Fruit fly (Drosophila melanogaster) whole organism, embryonic: ENCODE measurements around the gene CstF50.

Experiments
- Ada2b ChIP-seq: fragments of 200-800 bp; sonication (Bioruptor generic); IDR thresholded peaks from 2 replicates; pipeline ENCODE4 v1.3.6; 2022; ENCODE audit warnings: missing biosample characterization, missing genetic modification characterization
- Atf3 ChIP-seq: fragments of 200-800 bp; sonication (Bioruptor generic); optimal IDR thresholded peaks from 3 replicates; lab custom pipeline; 2016; ENCODE audit warnings: missing biosample characterization, missing genetic modification characterization
- CG10267 ChIP-seq: fragments of 200-800 bp; sonication (Bioruptor generic); optimal IDR thresholded peaks from 2 replicates; lab custom pipeline; 2018; ENCODE audit warnings: missing biosample characterization, mild to moderate bottlenecking, missing genetic modification characterization, moderate library complexity
- CG14014 ChIP-seq: fragments of 200-800 bp; sonication (Bioruptor generic); IDR thresholded peaks from 2 replicates; pipeline ENCODE4 v1.3.6; 2022; ENCODE audit warnings: missing biosample characterization, missing genetic modification characterization
- CG15269 ChIP-seq: fragments of 200-800 bp; sonication (Bioruptor generic); optimal IDR thresholded peaks from 2 replicates; lab custom pipeline; 2018; ENCODE audit warnings: missing biosample characterization, mild to moderate bottlenecking, missing genetic modification characterization, moderate library complexity
- CG15514 ChIP-seq: fragments of 200-800 bp; sonication (Bioruptor generic); optimal IDR thresholded peaks from 3 replicates; lab custom pipeline; 2017; ENCODE audit warnings: missing biosample characterization, missing genetic modification characterization, mild to moderate bottlenecking, moderate library complexity, missing genetic modification reagents
- CG15601 ChIP-seq: fragments of 200-800 bp; sonication (Bioruptor generic); optimal IDR thresholded peaks from 3 replicates; lab custom pipeline; 2019; ENCODE audit warnings: missing biosample characterization, mild to moderate bottlenecking, missing genetic modification characterization, moderate library complexity
- CG1647 ChIP-seq: fragments of 200-800 bp; sonication (Bioruptor generic); optimal IDR thresholded peaks from 3 replicates; lab custom pipeline; 2016; ENCODE audit warnings: missing biosample characterization, missing genetic modification characterization
- CG2678 ChIP-seq: fragments of 200-800 bp; sonication (Bioruptor generic); optimal IDR thresholded peaks from 3 replicates; lab custom pipeline; 2019; ENCODE audit warnings: missing biosample characterization, mild to moderate bottlenecking, missing genetic modification characterization, moderate library complexity
- CG2889 ChIP-seq: fragments of 200-800 bp; sonication (Bioruptor generic); IDR thresholded peaks from 3 replicates; pipeline ENCODE4 v1.3.6; 2022; ENCODE audit warnings: missing biosample characterization, missing genetic modification characterization
- CG3726 ChIP-seq: fragments of 200-800 bp; sonication (Bioruptor generic); IDR thresholded peaks from 3 replicates; pipeline ENCODE4, ENCODE4 v1.3.6; 2022; ENCODE audit warnings: missing biosample characterization, missing genetic modification characterization
- CG3995 ChIP-seq: fragments of 200-800 bp; sonication (Bioruptor generic); optimal IDR thresholded peaks from 3 replicates; lab custom pipeline; 2016; ENCODE audit warnings: missing biosample characterization, missing genetic modification characterization
- CG4707 ChIP-seq: fragments of 200-800 bp; sonication (Bioruptor generic); optimal IDR thresholded peaks from 2 replicates; lab custom pipeline; 2018; ENCODE audit warnings: missing biosample characterization, mild to moderate bottlenecking, missing genetic modification characterization, moderate library complexity
- CG6765 ChIP-seq: fragments of 200-800 bp; sonication (Bioruptor generic); optimal IDR thresholded peaks from 3 replicates; lab custom pipeline; 2017; ENCODE audit warnings: missing biosample characterization, mild to moderate bottlenecking, missing genetic modification characterization
- CG6813 ChIP-seq: fragments of 200-800 bp; sonication (Bioruptor generic); optimal IDR thresholded peaks from 2 replicates; lab custom pipeline; 2017; ENCODE audit warnings: missing biosample characterization, missing genetic modification characterization, mild to moderate bottlenecking, moderate library complexity, missing genetic modification reagents
- CG7372 ChIP-seq: fragments of 200-800 bp; sonication (Bioruptor generic); IDR thresholded peaks from 2 replicates; pipeline ENCODE4 v1.3.6; 2022; ENCODE audit warnings: missing biosample characterization, missing genetic modification characterization
- CG7987 ChIP-seq: fragments of 200-800 bp; sonication (Bioruptor generic); optimal IDR thresholded peaks from 2 replicates; lab custom pipeline; 2018; ENCODE audit warnings: missing biosample characterization, mild to moderate bottlenecking, missing genetic modification characterization, moderate library complexity
- CG8290 ChIP-seq, 3 experiments: fragments of 200-800 bp; sonication (Bioruptor generic); optimal IDR thresholded peaks; 2 replicates each; lab custom pipeline; 2016 to 2019; ENCODE audit warnings: missing biosample characterization in 3 of 3, missing genetic modification characterization in 3 of 3, mild to moderate bottlenecking in 2 of 3, moderate library complexity in 1 of 3
- CG8478 ChIP-seq: fragments of >200 bp; optimal IDR thresholded peaks from 2 replicates; lab custom pipeline; 2018
- CG8765 ChIP-seq: fragments of 200-800 bp; sonication (Bioruptor generic); IDR thresholded peaks from 2 replicates; pipeline ENCODE4 v1.3.6; 2022; ENCODE audit warnings: missing biosample characterization, missing genetic modification characterization
- CG9437 ChIP-seq: fragments of 200-800 bp; sonication (Bioruptor generic); optimal IDR thresholded peaks from 2 replicates; lab custom pipeline; 2018; ENCODE audit warnings: missing biosample characterization, mild to moderate bottlenecking, missing genetic modification characterization
- CG9609 ChIP-seq: fragments of 200-800 bp; sonication (Bioruptor generic); optimal IDR thresholded peaks from 3 replicates; lab custom pipeline; 2016; ENCODE audit warnings: missing biosample characterization, missing genetic modification characterization
- D19A ChIP-seq: fragments of 200-800 bp; optimal IDR thresholded peaks from 3 replicates; lab custom pipeline; 2019; ENCODE audit warnings: missing biosample characterization, mild to moderate bottlenecking, missing genetic modification characterization, moderate library complexity
- Dek ChIP-seq: fragments of 200-800 bp; sonication (Bioruptor generic); optimal IDR thresholded peaks from 3 replicates; lab custom pipeline; 2019; ENCODE audit warnings: missing biosample characterization, mild to moderate bottlenecking, missing genetic modification characterization, moderate library complexity
- Drgx ChIP-seq: fragments of 200-800 bp; sonication (Bioruptor generic); IDR thresholded peaks from 2 replicates; pipeline ENCODE4 v1.3.6; 2022; ENCODE audit warnings: missing biosample characterization, missing genetic modification characterization
- ERR ChIP-seq: fragments of 200-800 bp; sonication (Bioruptor generic); optimal IDR thresholded peaks from 2 replicates; lab custom pipeline; 2016; ENCODE audit warnings: missing biosample characterization, missing genetic modification characterization
- Hmx ChIP-seq: fragments of 200-800 bp; sonication (Bioruptor generic); optimal IDR thresholded peaks from 2 replicates; lab custom pipeline; 2016; ENCODE audit warnings: missing biosample characterization, missing genetic modification characterization
- MBD-R2 ChIP-seq: fragments of 200-800 bp; sonication (Bioruptor generic); IDR thresholded peaks from 2 replicates; pipeline ENCODE4 v1.3.6; 2022; ENCODE audit warnings: missing biosample characterization, missing genetic modification characterization
- Mrtf ChIP-seq: fragments of 200-800 bp; sonication (Bioruptor generic); IDR thresholded peaks from 3 replicates; pipeline ENCODE4 v1.3.6; 2022; ENCODE audit warnings: missing biosample characterization, missing genetic modification characterization
- Neu2 ChIP-seq: fragments of 200-800 bp; sonication (Bioruptor generic); optimal IDR thresholded peaks from 3 replicates; lab custom pipeline; 2016; ENCODE audit warnings: missing biosample characterization, missing genetic modification characterization, borderline replicate concordance
- Oli ChIP-seq: fragments of 200-800 bp; sonication (Bioruptor generic); optimal IDR thresholded peaks from 2 replicates; lab custom pipeline; 2018; ENCODE audit warnings: missing biosample characterization, mild to moderate bottlenecking, missing genetic modification characterization, moderate library complexity
- Ravus ChIP-seq: fragments of 200-800 bp; sonication (Bioruptor generic); IDR thresholded peaks from 2 replicates; pipeline ENCODE4 v1.3.6; 2022; ENCODE audit warnings: missing biosample characterization, missing genetic modification characterization
- Scr ChIP-seq: fragments of 200-800 bp; sonication (Bioruptor generic); IDR thresholded peaks from 2 replicates; pipeline ENCODE4 v1.3.6; 2022; ENCODE audit warnings: missing biosample characterization, missing genetic modification characterization; ENCODE audit not compliant: partially characterized antibody
- Taf1 ChIP-seq: fragments of 200-800 bp; sonication (Bioruptor generic); IDR thresholded peaks from 2 replicates; pipeline ENCODE4 v1.3.6; 2022; ENCODE audit warnings: missing biosample characterization, missing genetic modification characterization
- Trl ChIP-seq, 3 experiments: fragments of >200 bp in 2 of 3; fragments of 200-800 bp in 1 of 3; sonication (Bioruptor generic) in 1 of 3; optimal IDR thresholded peaks; 2 replicates in 1 of 3; 3 replicates in 2 of 3; lab custom pipeline; 2016 to 2017; ENCODE audit warnings: missing biosample characterization in 1 of 3, missing genetic modification characterization in 1 of 3
- abd-A ChIP-seq: fragments of 200-800 bp; sonication (Bioruptor generic); optimal IDR thresholded peaks from 3 replicates; lab custom pipeline; 2019; ENCODE audit warnings: missing biosample characterization, mild to moderate bottlenecking, missing genetic modification characterization, moderate library complexity
- aop ChIP-seq: fragments of 200-800 bp; sonication (Bioruptor generic); IDR thresholded peaks from 2 replicates; pipeline ENCODE4 v1.3.6; 2022; ENCODE audit warnings: missing biosample characterization, missing genetic modification characterization
- ash1 ChIP-seq: fragments of 200-800 bp; sonication (Bioruptor generic); optimal IDR thresholded peaks from 2 replicates; lab custom pipeline; 2018; ENCODE audit warnings: missing biosample characterization, mild to moderate bottlenecking, missing genetic modification characterization
- ato ChIP-seq: fragments of 200-800 bp; sonication (Bioruptor generic); IDR thresholded peaks from 2 replicates; pipeline ENCODE4 v1.3.6; 2022; ENCODE audit warnings: missing biosample characterization, missing genetic modification characterization; ENCODE audit not compliant: partially characterized antibody
- dmrt11E ChIP-seq: fragments of 200-800 bp; sonication (Bioruptor generic); optimal IDR thresholded peaks from 3 replicates; lab custom pipeline; 2018; ENCODE audit warnings: missing biosample characterization, mild to moderate bottlenecking, missing genetic modification characterization, moderate library complexity
- grau ChIP-seq: fragments of 200-800 bp; optimal IDR thresholded peaks from 3 replicates; lab custom pipeline; 2019; ENCODE audit warnings: missing biosample characterization, mild to moderate bottlenecking, missing genetic modification characterization, moderate library complexity
- gsb ChIP-seq: fragments of 200-800 bp; sonication (Bioruptor generic); IDR thresholded peaks from 2 replicates; pipeline ENCODE4 v1.3.6; 2022; ENCODE audit warnings: missing biosample characterization, missing genetic modification characterization
- kah ChIP-seq: fragments of 200-800 bp; sonication (Bioruptor generic); optimal IDR thresholded peaks from 2 replicates; lab custom pipeline; 2018; ENCODE audit warnings: missing biosample characterization, mild to moderate bottlenecking, missing genetic modification characterization
- nerfin-2 ChIP-seq: fragments of 200-800 bp; sonication (Bioruptor generic); IDR thresholded peaks from 2 replicates; pipeline ENCODE4 v1.3.6; 2022; ENCODE audit warnings: missing biosample characterization, missing genetic modification characterization; ENCODE audit not compliant: partially characterized antibody
- odd ChIP-seq: fragments of 200-800 bp; sonication (Bioruptor generic); optimal IDR thresholded peaks from 2 replicates; lab custom pipeline; 2017; ENCODE audit warnings: missing biosample characterization, mild to moderate bottlenecking, missing genetic modification characterization
- org-1 ChIP-seq: fragments of 200-800 bp; sonication (Bioruptor generic); optimal IDR thresholded peaks from 2 replicates; lab custom pipeline; 2017; ENCODE audit warnings: missing biosample characterization, missing genetic modification characterization
- pita ChIP-seq: fragments of 200-800 bp; sonication (Bioruptor generic); optimal IDR thresholded peaks from 2 replicates; lab custom pipeline; 2017; ENCODE audit warnings: missing biosample characterization, mild to moderate bottlenecking, missing genetic modification characterization
- pzg ChIP-seq: fragments of 200-800 bp; sonication (Bioruptor generic); optimal IDR thresholded peaks from 3 replicates; lab custom pipeline; 2018; ENCODE audit warnings: missing biosample characterization, mild to moderate bottlenecking, missing genetic modification characterization, moderate library complexity
- ro ChIP-seq: fragments of 200-800 bp; sonication (Bioruptor generic); IDR thresholded peaks from 2 replicates; pipeline ENCODE4 v1.3.6; 2022; ENCODE audit warnings: missing biosample characterization, missing genetic modification characterization
- salm ChIP-seq: fragments of 200-800 bp; sonication (Bioruptor generic); optimal IDR thresholded peaks from 2 replicates; lab custom pipeline; 2018; ENCODE audit warnings: missing biosample characterization, mild to moderate bottlenecking, missing genetic modification characterization
- wdn ChIP-seq: fragments of 200-800 bp; sonication (Bioruptor generic); IDR thresholded peaks from 2 replicates; pipeline ENCODE4 v1.3.6; 2022; ENCODE audit warnings: missing biosample characterization, missing genetic modification characterization

Gene CstF50

dm6 chr3R:31709769-31710168 lies 27.0 kb downstream of the CstF50 start (continued):
- TF ChIP-seq Scr (GFP tag; lab: Robert Waterston, UW) = no peak
- no peak for TF ChIP-seq Ravus
- TF ChIP-seq ERR (GFP tag; lab: Kevin White, UChicago) = no peak
- TF ChIP-seq odd (GFP tag; lab: Kevin White, UChicago) = no peak
- TF ChIP-seq CG1647 (GFP tag; lab: Kevin White, UChicago) = no peak
- no peak for TF ChIP-seq ash1 (GFP tag; lab: Kevin White, UChicago)
- no peak for TF ChIP-seq grau (tag; lab: Kevin White, UChicago)
- no peak for TF ChIP-seq CG15514 (GFP tag; lab: Kevin White, UChicago)
- no peak for TF ChIP-seq CG2889 (GFP tag; lab: Robert Waterston, UW)
- peak; percentile 7 for TF ChIP-seq Atf3 (GFP tag; lab: Kevin White, UChicago)
- TF ChIP-seq pzg (GFP tag; lab: Kevin White, UChicago) = no peak
- no peak for TF ChIP-seq CG8765 (GFP tag; lab: Robert Waterston, UW)
- TF ChIP-seq CG6765 (GFP tag; lab: Kevin White, UChicago) = no peak
- TF ChIP-seq kah = no peak
- TF ChIP-seq Mrtf = no peak
- no peak for TF ChIP-seq aop (GFP tag; lab: Robert Waterston, UW)
- no peak for TF ChIP-seq MBD-R2
- TF ChIP-seq CG15601 (tag; lab: Kevin White, UChicago) = no peak
- no peak for TF ChIP-seq CG3726 (GFP tag; lab: Robert Waterston, UW)
- no peak for TF ChIP-seq CG7987 (GFP tag; lab: Kevin White, UChicago)
- TF ChIP-seq Taf1 (GFP tag; lab: Robert Waterston, UW) = no peak
- TF ChIP-seq Oli = peak; percentile 16
- no peak for TF ChIP-seq CG4707 (GFP tag; lab: Kevin White, UChicago)
- TF ChIP-seq CG7372 (GFP tag; lab: Robert Waterston, UW) = no peak
- no peak for TF ChIP-seq CG10267 (tag; lab: Kevin White, UChicago)
- no peak for TF ChIP-seq Dek
- TF ChIP-seq ato (GFP tag; lab: Robert Waterston, UW) = no peak
- peak; percentile 21 for TF ChIP-seq CG2678 (tag; lab: Kevin White, UChicago)
- no peak for TF ChIP-seq dmrt11E (tag; lab: Kevin White, UChicago)
- TF ChIP-seq Ada2b (GFP tag; lab: Robert Waterston, UW) = 0 out of 2 replicates have a peak, but pooled peaks have one; percentile 23
- TF ChIP-seq CG9609 (GFP tag; lab: Kevin White, UChicago) = no peak
- no peak for TF ChIP-seq Neu2
- no peak for TF ChIP-seq Trl (optimal IDR thresholded peaks at IDR 0.05; lab: Kevin White, UChicago)
- TF ChIP-seq Trl (GFP tag; optimal IDR thresholded peaks at IDR 0.05; lab: Kevin White, UChicago) = no peak
- no peak for TF ChIP-seq pita (GFP tag; lab: Kevin White, UChicago)
- TF ChIP-seq gsb (GFP tag; lab: Robert Waterston, UW) = no peak
- peak; percentile 65 for TF ChIP-seq D19A (tag; lab: Kevin White, UChicago)
- no peak for TF ChIP-seq CG3995 (GFP tag; lab: Kevin White, UChicago)
- peak; percentile 4 for TF ChIP-seq CG9437 (GFP tag; lab: Kevin White, UChicago)
- TF ChIP-seq CG6813 = no peak
- no peak for TF ChIP-seq CG8478
- no peak for TF ChIP-seq Drgx (GFP tag; lab: Robert Waterston, UW)
- TF ChIP-seq abd-A (tag; lab: Kevin White, UChicago) = no peak
- no peak for TF ChIP-seq org-1 (GFP tag; lab: Kevin White, UChicago)
- no peak for TF ChIP-seq CG8290 (GFP tag; optimal IDR thresholded peaks at IDR 0.05; lab: Kevin White, UChicago)
- no peak for TF ChIP-seq CG8290 (tag; optimal IDR thresholded peaks at IDR 0.05; lab: Kevin White, UChicago)
- TF ChIP-seq salm (tag; lab: Kevin White, UChicago) = no peak
- TF ChIP-seq Hmx (GFP tag; lab: Kevin White, UChicago) = no peak
- TF ChIP-seq wdn (GFP tag; lab: Robert Waterston, UW) = no peak
- no peak for TF ChIP-seq CG14014 (GFP tag; lab: Robert Waterston, UW)
- no peak for TF ChIP-seq CG15269
- TF ChIP-seq ro (GFP tag; lab: Robert Waterston, UW) = no peak
- no peak for TF ChIP-seq nerfin-2 (GFP tag; lab: Robert Waterston, UW)
